Worm (Caenorhabditis elegans) whole organism, L4/young adult: ENCODE results near the gene F46F2.5.

Experiments
- W03F9.2 ChIP-seq: fragments of 150-350 bp; optimal IDR thresholded peaks from 2 replicates; lab custom pipeline; 2014; ENCODE audit warnings: missing biosample characterization, missing genetic modification characterization
- dao-5 ChIP-seq: sonication (generic microtip); optimal IDR thresholded peaks from 2 replicates; lab custom pipeline; 2016; ENCODE audit warnings: missing genotype, missing genetic modification characterization, moderate library complexity, missing compliant biosample characterization
- him-1 ChIP-seq: sonication (generic microtip); optimal IDR thresholded peaks from 2 replicates; lab custom pipeline; 2016; ENCODE audit warnings: missing genotype, missing genetic modification reagents, missing genetic modification characterization, missing compliant biosample characterization

- no peak for TF ChIP-seq W03F9.2 (tag; lab: Kevin White, UChicago)
- peak; percentile 83 for TF ChIP-seq dao-5
- TF ChIP-seq him-1 (tag; lab: Kevin White, UChicago): peak; percentile 28
Measured at ce11 chrX:15297396-15297827, 34.9 kb downstream of the F46F2.5 start.
